Worm (Caenorhabditis elegans) whole organism, L4 larva: Measurements from ENCODE around the gene C26F1.3.
A peak's percentile ranks its signal among the peaks of the same experiment; 100 is the strongest.

ENCODE experiments used
- R02D3.7 ChIP-seq: fragments of 150-350 bp; sonication (generic microtip); optimal IDR thresholded peaks from 3 replicates; lab custom pipeline; 2014; ENCODE audit warnings: missing biosample characterization, missing genetic modification characterization
- Y75B8A.6 ChIP-seq: fragments of 200-800 bp; sonication (Bioruptor generic); IDR thresholded peaks from 2 replicates; pipeline ENCODE4 v1.3.6; 2022; ENCODE audit warnings: missing genetic modification reagents, missing genetic modification characterization, missing compliant biosample characterization
- ces-1 ChIP-seq: fragments of 150-350 bp; sonication (generic microtip); optimal IDR thresholded peaks from 4 replicates; lab custom pipeline; 2014; ENCODE audit warnings: missing biosample characterization, missing genetic modification reagents, missing genetic modification characterization
- nhr-28 ChIP-seq: fragments of 150-350 bp; optimal IDR thresholded peaks from 2 replicates; lab custom pipeline; 2014; ENCODE audit warnings: missing biosample characterization, missing genetic modification characterization
- pqm-1 ChIP-seq: sonication (generic microtip); optimal IDR thresholded peaks from 2 replicates; lab custom pipeline; 2017; ENCODE audit warnings: missing biosample characterization, missing genetic modification characterization
- skn-1 ChIP-seq: fragments of 150-350 bp; optimal IDR thresholded peaks from 2 replicates; lab custom pipeline; 2014; ENCODE audit warnings: missing biosample characterization, missing genetic modification characterization
- unc-62 ChIP-seq, 3 experiments: fragments of 150-350 bp in 1 of 3; sonication (generic microtip); optimal IDR thresholded peaks in 2 of 3; peaks in 1 of 3; 1 replicate in 1 of 3; 2 replicates in 2 of 3; lab custom pipeline; 2014 to 2017; ENCODE audit warnings: missing biosample characterization in 3 of 3, missing genetic modification characterization in 3 of 3, missing genetic modification reagents in 3 of 3, missing genotype in 1 of 3

DNA sequence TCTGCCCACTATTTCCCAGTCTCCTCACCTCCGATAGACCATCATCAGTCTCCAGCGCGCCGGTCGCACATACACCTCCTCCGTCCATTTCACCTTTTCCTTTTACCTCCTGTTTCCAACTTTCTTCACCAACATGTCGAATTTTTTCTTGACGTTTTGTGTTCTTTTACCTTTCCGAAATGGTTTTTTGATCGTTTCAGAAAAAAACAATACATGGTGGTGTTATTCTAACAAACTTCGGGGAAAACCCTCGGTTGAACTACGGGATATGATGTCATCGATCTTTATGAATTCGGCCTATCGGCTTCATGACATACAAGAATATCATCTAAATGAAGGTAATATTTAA lies 48.4 kb upstream of the C26F1.3 start, which contains the start of gene Y97E10C.1:
- TF ChIP-seq R02D3.7 (tag; lab: Kevin White, UChicago) (no peak), ces-1 (no peak), pqm-1 (tag; lab: Kevin White, UChicago) (no peak), unc-62 (GFP tag; optimal IDR thresholded peaks at IDR 0.05 in 1 of 2; lab: Kevin White, UChicago) (peak in 1 of 2 experiments; percentile 55), unc-62 (tag; optimal IDR thresholded peaks at IDR 0.05; lab: Kevin White, UChicago) (no peak), Y75B8A.6 (no peak), nhr-28 (tag; lab: Kevin White, UChicago) (no peak), skn-1 (tag; lab: Kevin White, UChicago) (no peak)
